Fruit fly (Drosophila melanogaster) whole organism, prepupa: ENCODE measurements around the gene CG14220.
A peak's percentile ranks its signal among the peaks of the same experiment; 100 is the strongest.

ENCODE experiments used
- CG11902 ChIP-seq: fragments of 200-800 bp; sonication (Bioruptor generic); optimal IDR thresholded peaks from 3 replicates; lab custom pipeline; 2016; ENCODE audit warnings: missing biosample characterization, missing genetic modification characterization
- CG8319 ChIP-seq: fragments of 200-800 bp; sonication (Bioruptor generic); optimal IDR thresholded peaks from 3 replicates; lab custom pipeline; 2016; ENCODE audit warnings: missing biosample characterization, missing genetic modification characterization
- Eip78C ChIP-seq: fragments of 200-800 bp; sonication (Bioruptor generic); peaks from one replicate; lab custom pipeline; 2016; ENCODE audit warnings: missing biosample characterization, missing genetic modification characterization
- Sox102F ChIP-seq: fragments of 200-800 bp; sonication (Bioruptor generic); optimal IDR thresholded peaks from 2 replicates; lab custom pipeline; 2016; ENCODE audit warnings: missing biosample characterization, mild to moderate bottlenecking, missing genetic modification characterization
- Sox15 ChIP-seq: fragments of 200-800 bp; sonication (Bioruptor generic); optimal IDR thresholded peaks from 3 replicates; lab custom pipeline; 2016; ENCODE audit warnings: missing biosample characterization, missing genetic modification characterization

The CG14220 gene

dm6 chrX:19565714-19566316 is 35.8 kb downstream of the CG14220 start, which contains the start of the genes Grip84 and car (continued):
- TF ChIP-seq Sox102F (GFP tag; lab: Kevin White, UChicago) (no peak), CG8319 (no peak), Sox15 (GFP tag; lab: Kevin White, UChicago) (peak; percentile 66), CG11902 (GFP tag; lab: Kevin White, UChicago) (peak; percentile 28), Eip78C (GFP tag; lab: Kevin White, UChicago) (peak; percentile 90)
